Worm (Caenorhabditis elegans) whole organism, L4 larva: ENCODE data around the gene oac-23.

ENCODE experiments used
- F10B5.3 ChIP-seq: sonication (generic microtip); optimal IDR thresholded peaks from 2 replicates; lab custom pipeline; 2016; ENCODE audit warnings: mild to moderate bottlenecking, missing genetic modification characterization, missing compliant biosample characterization
- F26F4.8 ChIP-seq: fragments of 200-800 bp; sonication (Bioruptor generic); conservative IDR thresholded peaks from 2 replicates; pipeline ENCODE4 v1.3.6; 2022; ENCODE audit warnings: missing genetic modification characterization, missing compliant biosample characterization
- T20F7.1 ChIP-seq: fragments of 200-800 bp; sonication (Bioruptor generic); optimal IDR thresholded peaks from 2 replicates; lab custom pipeline; 2018; ENCODE audit warnings: mild to moderate bottlenecking, missing genetic modification characterization, missing compliant biosample characterization
- Y105C5A.15 ChIP-seq: fragments of 200-800 bp; sonication (Bioruptor generic); IDR thresholded peaks from 2 replicates; pipeline ENCODE4 v1.3.6; 2022; ENCODE audit warnings: missing genetic modification characterization, missing compliant biosample characterization
- Y48G9A.11 ChIP-seq: fragments of 200-800 bp; sonication (Bioruptor generic); IDR thresholded peaks from 2 replicates; pipeline ENCODE4 v1.3.6; 2022; ENCODE audit warnings: missing genetic modification reagents, missing genetic modification characterization, missing compliant biosample characterization
- ZK337.2 ChIP-seq: fragments of 200-800 bp; sonication (Bioruptor generic); IDR thresholded peaks from 2 replicates; pipeline ENCODE4 v1.3.6; 2022; ENCODE audit warnings: missing genetic modification reagents, missing genetic modification characterization, missing compliant biosample characterization
- aha-1 ChIP-seq: fragments of 150-350 bp; peaks from one replicate; lab custom pipeline; 2014; ENCODE audit warnings: missing biosample characterization, missing genetic modification characterization
- arid-1 ChIP-seq: fragments of 200-800 bp; sonication (Bioruptor generic); conservative IDR thresholded peaks from 2 replicates; pipeline ENCODE4 v1.3.6; 2022; ENCODE audit warnings: missing genetic modification reagents, missing genetic modification characterization, missing compliant biosample characterization
- ceh-20 ChIP-seq: fragments of 200-800 bp; sonication (Bioruptor generic); IDR thresholded peaks from 2 replicates; pipeline ENCODE4 v1.3.6; 2022; ENCODE audit warnings: missing genetic modification reagents, missing genetic modification characterization, missing compliant biosample characterization
- ceh-82 ChIP-seq: sonication (generic microtip); optimal IDR thresholded peaks from 2 replicates; lab custom pipeline; 2017; ENCODE audit warnings: missing biosample characterization, missing genetic modification characterization
- daf-12 ChIP-seq: fragments of 150-350 bp; optimal IDR thresholded peaks from 2 replicates; lab custom pipeline; 2014; ENCODE audit warnings: missing biosample characterization, missing genetic modification reagents, missing genetic modification characterization
- daf-16 ChIP-seq, 3 experiments: sonication (generic microtip); optimal IDR thresholded peaks; 2 replicates each; lab custom pipeline; 2016 to 2017; ENCODE audit warnings: missing genetic modification characterization in 3 of 3, missing genetic modification reagents in 3 of 3, mild to moderate bottlenecking in 2 of 3, missing compliant biosample characterization in 2 of 3, missing biosample characterization in 1 of 3, moderate library complexity in 1 of 3
- daf-8 ChIP-seq: fragments of 200-800 bp; sonication (Bioruptor generic); IDR thresholded peaks from 2 replicates; pipeline ENCODE4 v1.3.6; 2022; ENCODE audit warnings: missing genetic modification characterization, missing compliant biosample characterization
- dmd-6 ChIP-seq: fragments of 200-800 bp; sonication (Bioruptor generic); IDR thresholded peaks from 2 replicates; pipeline ENCODE4 v1.3.6; 2022; ENCODE audit warnings: missing genetic modification reagents, missing genetic modification characterization, missing compliant biosample characterization
- duxl-1 ChIP-seq: sonication (generic microtip); optimal IDR thresholded peaks from 2 replicates; lab custom pipeline; 2016; ENCODE audit warnings: mild to moderate bottlenecking, missing genetic modification characterization, moderate library complexity, missing compliant biosample characterization; ENCODE audit not compliant: poor library complexity
- egl-43 ChIP-seq: fragments of 200-800 bp; sonication (Bioruptor generic); IDR thresholded peaks from 2 replicates; pipeline ENCODE4 v1.3.6; 2022; ENCODE audit warnings: missing genetic modification reagents, missing genetic modification characterization, missing compliant biosample characterization
- fos-1 ChIP-seq: fragments of 150-350 bp; optimal IDR thresholded peaks from 2 replicates; lab custom pipeline; 2014; ENCODE audit warnings: missing biosample characterization, missing genetic modification characterization
- hlh-11 ChIP-seq: fragments of 200-800 bp; sonication (Bioruptor generic); optimal IDR thresholded peaks from 2 replicates; lab custom pipeline; 2018; ENCODE audit warnings: mild to moderate bottlenecking, missing genetic modification characterization, missing compliant biosample characterization
- hlh-30 ChIP-seq: sonication (generic microtip); optimal IDR thresholded peaks from 2 replicates; lab custom pipeline; 2017; ENCODE audit warnings: antibody characterized with exemption, mild to moderate bottlenecking, missing genetic modification characterization, missing compliant biosample characterization; ENCODE audit not compliant: insufficient read depth
- jun-1 ChIP-seq: fragments of 150-350 bp; optimal IDR thresholded peaks from 2 replicates; lab custom pipeline; 2014; ENCODE audit warnings: missing biosample characterization, missing genetic modification reagents, missing genetic modification characterization
- lim-7 ChIP-seq: fragments of 200-800 bp; sonication (Bioruptor generic); IDR thresholded peaks from 2 replicates; pipeline ENCODE4 v1.3.6; 2022; ENCODE audit warnings: missing genetic modification characterization, missing compliant biosample characterization
- lin-1 ChIP-seq: fragments of 200-800 bp; sonication (Bioruptor generic); IDR thresholded peaks from 2 replicates; pipeline ENCODE4 v1.3.6; 2022; ENCODE audit warnings: missing genetic modification reagents, missing genetic modification characterization, missing compliant biosample characterization
- madf-5 ChIP-seq, 2 experiments: fragments of 200-800 bp; sonication (Bioruptor generic); IDR thresholded peaks; 2 replicates each; pipeline ENCODE4 v1.3.6; 2022; ENCODE audit warnings: missing compliant biosample characterization in 2 of 2, missing genetic modification characterization in 2 of 2
- mdl-1 ChIP-seq, 2 experiments: fragments of 150-350 bp in 1 of 2; sonication (generic microtip) in 1 of 2; optimal IDR thresholded peaks; 2 replicates each; lab custom pipeline; 2014 to 2017; ENCODE audit warnings: missing biosample characterization in 2 of 2, missing genetic modification characterization in 2 of 2
- mdt-29 ChIP-seq: fragments of 200-800 bp; sonication (Bioruptor generic); IDR thresholded peaks from 2 replicates; pipeline ENCODE4 v1.3.6; 2022; ENCODE audit warnings: missing genetic modification reagents, missing genetic modification characterization, missing compliant biosample characterization
- mxl-3 ChIP-seq: fragments of 200-800 bp; sonication (Bioruptor generic); optimal IDR thresholded peaks from 2 replicates; lab custom pipeline; 2018; ENCODE audit warnings: mild to moderate bottlenecking, missing genetic modification characterization, missing compliant biosample characterization
- nhr-10 ChIP-seq: fragments of 150-350 bp; optimal IDR thresholded peaks from 2 replicates; lab custom pipeline; 2014; ENCODE audit warnings: missing biosample characterization, missing genetic modification characterization
- nhr-28 ChIP-seq: fragments of 150-350 bp; optimal IDR thresholded peaks from 2 replicates; lab custom pipeline; 2014; ENCODE audit warnings: missing biosample characterization, missing genetic modification characterization
- nhr-48 ChIP-seq: sonication (generic microtip); optimal IDR thresholded peaks from 2 replicates; lab custom pipeline; 2016; ENCODE audit warnings: mild to moderate bottlenecking, missing genetic modification characterization, missing compliant biosample characterization
- nhr-6 ChIP-seq: fragments of 150-350 bp; optimal IDR thresholded peaks from 2 replicates; lab custom pipeline; 2014; ENCODE audit warnings: missing biosample characterization, missing genetic modification characterization
- nhr-77 ChIP-seq: fragments of 150-350 bp; optimal IDR thresholded peaks from 2 replicates; lab custom pipeline; 2014; ENCODE audit warnings: missing biosample characterization, missing genetic modification characterization
- pha-4 ChIP-seq, 2 experiments: fragments of 150-350 bp in 1 of 2; fragments of 200-800 bp in 1 of 2; sonication (Bioruptor generic) in 1 of 2; IDR thresholded peaks in 1 of 2; optimal IDR thresholded peaks in 1 of 2; 2 replicates each; pipeline versions ENCODE4 v1.3.6 to Lab custom; 2014 to 2022; ENCODE audit warnings: missing genetic modification characterization in 2 of 2, missing genetic modification reagents in 2 of 2, missing biosample characterization in 1 of 2, missing compliant biosample characterization in 1 of 2
- php-3 ChIP-seq: fragments of 200-800 bp; sonication (Bioruptor generic); IDR thresholded peaks from 2 replicates; pipeline ENCODE4 v1.3.6; 2022; ENCODE audit warnings: missing genetic modification reagents, missing genetic modification characterization, missing compliant biosample characterization
- pqm-1 ChIP-seq: sonication (generic microtip); optimal IDR thresholded peaks from 2 replicates; lab custom pipeline; 2017; ENCODE audit warnings: missing biosample characterization, missing genetic modification characterization
- rbr-2 ChIP-seq: sonication (generic microtip); optimal IDR thresholded peaks from 2 replicates; lab custom pipeline; 2016; ENCODE audit warnings: missing genotype, missing genetic modification characterization, missing compliant biosample characterization
- set-16 ChIP-seq: fragments of 200-800 bp; sonication (Bioruptor generic); IDR thresholded peaks from 2 replicates; pipeline ENCODE4 v1.3.6; 2022; ENCODE audit warnings: missing genetic modification reagents, missing genetic modification characterization, missing compliant biosample characterization
- snpc-4 ChIP-seq: fragments of 150-350 bp; optimal IDR thresholded peaks from 2 replicates; lab custom pipeline; 2014; ENCODE audit warnings: missing biosample characterization, missing genetic modification characterization
- spr-1 ChIP-seq: sonication (generic microtip); optimal IDR thresholded peaks from 2 replicates; lab custom pipeline; 2016; ENCODE audit warnings: mild to moderate bottlenecking, missing genetic modification characterization, missing compliant biosample characterization
- tra-1 ChIP-seq: fragments of 200-800 bp; sonication (Bioruptor generic); IDR thresholded peaks from 2 replicates; pipeline ENCODE4 v1.3.6; 2022; ENCODE audit warnings: missing genetic modification reagents, missing genetic modification characterization, missing compliant biosample characterization
- unc-39 ChIP-seq: sonication (generic microtip); optimal IDR thresholded peaks from 2 replicates; lab custom pipeline; 2017; ENCODE audit warnings: missing biosample characterization, missing genetic modification characterization
- unc-62 ChIP-seq, 3 experiments: fragments of 150-350 bp in 1 of 3; sonication (generic microtip); optimal IDR thresholded peaks in 2 of 3; peaks in 1 of 3; 1 replicate in 1 of 3; 2 replicates in 2 of 3; lab custom pipeline; 2014 to 2017; ENCODE audit warnings: missing biosample characterization in 3 of 3, missing genetic modification characterization in 3 of 3, missing genetic modification reagents in 3 of 3, missing genotype in 1 of 3
- vab-7 ChIP-seq: fragments of 200-800 bp; sonication (Bioruptor generic); IDR thresholded peaks from 2 replicates; pipeline ENCODE4 v1.3.6; 2022; ENCODE audit warnings: missing genetic modification reagents, missing genetic modification characterization, missing compliant biosample characterization
- zfp-3 ChIP-seq: fragments of 200-800 bp; sonication (Bioruptor generic); conservative IDR thresholded peaks from 2 replicates; pipeline ENCODE4 v1.3.6; 2022; ENCODE audit warnings: missing genetic modification reagents, missing genetic modification characterization, missing compliant biosample characterization

oac-23 gene

DNA sequence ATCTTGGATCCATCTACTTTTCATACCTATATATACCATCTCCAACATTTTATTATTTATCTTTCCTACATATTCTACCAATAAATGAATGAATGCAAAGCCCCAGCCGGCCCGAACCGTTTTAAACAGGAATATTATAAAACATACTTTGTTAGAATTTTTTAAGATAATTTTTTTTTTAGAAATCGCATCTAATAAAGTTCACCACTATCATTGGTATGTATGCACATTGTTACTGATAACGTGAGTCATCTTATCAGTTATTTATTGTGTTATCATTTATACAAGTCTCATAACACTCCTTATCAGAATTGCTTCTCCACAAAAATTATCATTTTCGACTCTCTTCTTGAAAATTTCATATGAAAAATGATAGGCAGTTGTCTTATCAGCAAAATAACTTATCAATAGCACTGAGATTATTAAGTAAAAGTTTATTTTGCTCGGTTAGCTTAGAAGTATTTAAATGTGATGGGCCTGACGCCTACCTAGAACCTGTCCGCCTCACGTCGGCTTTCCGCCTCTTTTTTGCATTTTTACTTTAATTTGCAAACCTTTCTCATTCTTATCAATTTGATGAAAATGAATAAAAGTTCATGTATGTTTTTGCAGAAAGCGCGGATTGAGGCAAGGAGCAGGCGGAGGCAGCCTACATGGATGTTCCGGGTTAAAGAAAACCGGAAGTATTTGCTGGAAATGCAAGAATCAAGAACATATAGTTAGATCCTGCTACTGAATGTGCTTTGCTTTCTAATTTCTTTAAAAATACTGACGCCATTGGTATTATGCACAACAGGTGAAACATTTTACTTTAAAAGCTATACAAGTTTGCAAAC, 18.7 kb downstream of the oac-23 start, which contains the start of gene srz-62:
TSS of gene srz-62 (plus strand) at position 786 of the 836 bp plus-strand sequence.
- TF ChIP-seq rbr-2 (tag; lab: Kevin White, UChicago) = no peak
- peak; percentile 86 for TF ChIP-seq hlh-11 (tag; lab: Kevin White, UChicago)
- no peak for TF ChIP-seq lim-7 (GFP tag; lab: Robert Waterston, UW)
- TF ChIP-seq madf-5 (GFP tag; IDR thresholded peaks at IDR 0.05; lab: Robert Waterston, UW) = no peak
- no peak for TF ChIP-seq set-16 (GFP tag; lab: Robert Waterston, UW)
- TF ChIP-seq T20F7.1 (GFP tag; lab: Kevin White, UChicago) = peak; percentile 53
- peak in 1 of 2 experiments; percentile 76 for TF ChIP-seq daf-16 (GFP tag; optimal IDR thresholded peaks at IDR 0.05; lab: Kevin White, UChicago)
- TF ChIP-seq daf-16 (tag; optimal IDR thresholded peaks at IDR 0.05; lab: Kevin White, UChicago) = peak; percentile 97
- peak; percentile 97 for TF ChIP-seq lin-1 (GFP tag; lab: Robert Waterston, UW)
- peak; percentile 75 for TF ChIP-seq nhr-6
- no peak for TF ChIP-seq nhr-48 (tag; lab: Kevin White, UChicago)
- TF ChIP-seq aha-1 (tag; lab: Kevin White, UChicago) = peak; percentile 71
- TF ChIP-seq jun-1 (tag; lab: Kevin White, UChicago) = peak; percentile 80
- no peak for TF ChIP-seq Y105C5A.15 (GFP tag; lab: Robert Waterston, UW)
- no peak for TF ChIP-seq unc-39 (tag; lab: Kevin White, UChicago)
- no peak for TF ChIP-seq F26F4.8 (GFP tag; lab: Robert Waterston, UW)
- TF ChIP-seq php-3 (GFP tag; lab: Robert Waterston, UW) = peak; percentile 98
- no peak for TF ChIP-seq daf-12 (tag; lab: Kevin White, UChicago)
- TF ChIP-seq nhr-77 (tag; lab: Kevin White, UChicago) = peak; percentile 99
- peak; percentile 13 for TF ChIP-seq mxl-3 (GFP tag; lab: Kevin White, UChicago)
- TF ChIP-seq ZK337.2 (GFP tag; lab: Robert Waterston, UW) = no peak
- no peak for TF ChIP-seq pha-4 (GFP tag; IDR thresholded peaks at IDR 0.05; lab: Robert Waterston, UW)
- peak; percentile 16 for TF ChIP-seq pha-4 (tag; optimal IDR thresholded peaks at IDR 0.05; lab: Kevin White, UChicago)
- TF ChIP-seq snpc-4 (tag; lab: Kevin White, UChicago) = no peak
- peak; percentile 95 for TF ChIP-seq tra-1
- TF ChIP-seq pqm-1 (tag; lab: Kevin White, UChicago) = peak; percentile 100
- no peak for TF ChIP-seq ceh-82 (tag; lab: Kevin White, UChicago)
- 0 out of 2 replicates have a peak, but pooled peaks have one; percentile 26 for TF ChIP-seq zfp-3 (GFP tag; lab: Robert Waterston, UW)
- TF ChIP-seq dmd-6 (GFP tag; lab: Robert Waterston, UW) = peak; percentile 99
- no peak for TF ChIP-seq hlh-30
- TF ChIP-seq mdt-29 (GFP tag; lab: Robert Waterston, UW) = no peak
- TF ChIP-seq egl-43 (GFP tag; lab: Robert Waterston, UW) = no peak
- no peak for TF ChIP-seq Y48G9A.11
- TF ChIP-seq nhr-10 = no peak
- peak in 1 of 2 experiments; percentile 70 for TF ChIP-seq mdl-1 (tag; optimal IDR thresholded peaks at IDR 0.05; lab: Kevin White, UChicago)
- no peak for TF ChIP-seq spr-1 (tag; lab: Kevin White, UChicago)
- peak; percentile 47 for TF ChIP-seq duxl-1 (tag; lab: Kevin White, UChicago)
- TF ChIP-seq F10B5.3 (tag; lab: Kevin White, UChicago) = no peak
- TF ChIP-seq unc-62 (GFP tag; optimal IDR thresholded peaks at IDR 0.05 in 1 of 2; lab: Kevin White, UChicago) = peak in 1 of 2 experiments; percentile 63
- TF ChIP-seq unc-62 (tag; optimal IDR thresholded peaks at IDR 0.05; lab: Kevin White, UChicago) = no peak
- peak; percentile 97 for TF ChIP-seq nhr-28 (tag; lab: Kevin White, UChicago)
- TF ChIP-seq vab-7 (GFP tag; lab: Robert Waterston, UW) = no peak
- peak; percentile 87 for TF ChIP-seq fos-1 (tag; lab: Kevin White, UChicago)
- no peak for TF ChIP-seq arid-1 (GFP tag; lab: Robert Waterston, UW)
- peak; percentile 66; the same call in 1 of the 2 replicates for TF ChIP-seq ceh-20 (GFP tag; lab: Robert Waterston, UW)
- TF ChIP-seq daf-8 (GFP tag; lab: Robert Waterston, UW) = no peak
